Worm (Caenorhabditis elegans) whole organism, L2 larva: ENCODE measurements around the gene srg-55.

Experiments used
- mdl-1 ChIP-seq, 2 experiments: fragments of 150-350 bp in 1 of 2; sonication (generic microtip) in 1 of 2; optimal IDR thresholded peaks; 2 replicates each; lab custom pipeline; 2017; ENCODE audit warnings: missing biosample characterization in 2 of 2, missing genetic modification characterization in 2 of 2
- nhr-237 ChIP-seq: fragments of 150-350 bp; optimal IDR thresholded peaks from 2 replicates; lab custom pipeline; 2014; ENCODE audit warnings: missing biosample characterization, missing genetic modification characterization
- nhr-25 ChIP-seq: fragments of 150-350 bp; sonication (generic microtip); optimal IDR thresholded peaks from 3 replicates; lab custom pipeline; 2014; ENCODE audit warnings: missing biosample characterization, missing genetic modification characterization
- unc-55 ChIP-seq: fragments of 150-350 bp; sonication (generic microtip); optimal IDR thresholded peaks from 3 replicates; lab custom pipeline; 2014; ENCODE audit warnings: missing biosample characterization, missing genetic modification reagents, missing genetic modification characterization
- unc-62 ChIP-seq: fragments of 150-350 bp; optimal IDR thresholded peaks from 2 replicates; lab custom pipeline; 2014; ENCODE audit warnings: missing biosample characterization, missing genetic modification reagents, missing genetic modification characterization
- ztf-1 ChIP-seq: fragments of 200-800 bp; sonication (Bioruptor generic); conservative IDR thresholded peaks from 2 replicates; pipeline ENCODE4 v1.3.6; 2022; ENCODE audit warnings: missing genetic modification characterization, missing compliant biosample characterization
- ztf-4 ChIP-seq: fragments of 150-350 bp; optimal IDR thresholded peaks from 2 replicates; lab custom pipeline; 2014; ENCODE audit warnings: missing biosample characterization, missing genetic modification characterization

DNA sequence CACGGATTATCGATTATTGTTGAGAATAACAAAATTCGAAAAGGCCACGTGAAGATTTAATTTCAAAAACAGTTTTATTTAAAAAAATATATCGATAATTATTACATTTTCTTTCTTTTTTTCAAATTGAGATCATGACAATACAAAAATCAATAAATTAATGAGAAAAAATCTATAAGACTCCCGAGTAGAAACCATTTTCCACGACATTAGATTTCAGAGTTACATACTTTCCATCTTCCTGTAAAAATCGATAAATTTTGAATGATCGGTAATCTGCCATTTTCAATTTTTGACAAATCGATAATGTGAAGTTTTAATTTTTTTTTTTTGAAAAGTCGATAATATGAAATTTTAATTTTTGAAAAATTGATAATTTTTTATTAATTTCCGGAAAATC lies 17.5 kb upstream of the srg-55 start, which contains the start of gene C30G7.3:
- no peak for TF ChIP-seq nhr-25 (tag; lab: Kevin White, UChicago)
- TF ChIP-seq nhr-237 (tag; lab: Kevin White, UChicago), result no peak
- TF ChIP-seq unc-55 (GFP tag; lab: Kevin White, UChicago), result no peak
- TF ChIP-seq ztf-4, result no peak
- no peak for TF ChIP-seq mdl-1 (tag; optimal IDR thresholded peaks at IDR 0.05; lab: Kevin White, UChicago)
- no peak for TF ChIP-seq ztf-1 (GFP tag; lab: Robert Waterston, UW)
- TF ChIP-seq unc-62 (GFP tag; lab: Kevin White, UChicago), result no peak
